Worm (Caenorhabditis elegans): ENCODE measurements around the gene usp-46.

DNA sequence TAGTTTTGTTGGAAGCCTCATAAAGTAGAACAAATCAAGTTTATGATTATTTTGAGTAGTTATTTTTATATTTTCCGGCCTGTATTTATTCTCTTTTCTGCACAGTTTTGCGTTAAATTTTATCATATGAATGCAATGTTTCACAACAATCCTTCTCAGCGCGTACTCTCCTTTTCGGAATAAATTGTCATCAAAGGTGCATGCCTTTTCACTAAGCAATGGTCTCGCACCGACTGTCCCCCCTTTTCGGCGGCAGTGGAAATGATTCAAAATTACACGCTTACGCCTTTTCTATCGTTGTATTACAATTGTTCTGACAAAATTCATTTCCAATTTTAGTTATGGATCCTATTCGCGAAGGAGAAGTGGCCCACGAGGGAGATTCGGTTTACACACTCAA, 29.3 kb upstream of the usp-46 start, which contains the start of the genes iff-1 and cdk-1:
- no peak for TF ChIP-seq elt-3 (tag; optimal IDR thresholded peaks at IDR 0.05)
- TF ChIP-seq pqm-1 (tag; optimal IDR thresholded peaks at IDR 0.05), result no peak
- TF ChIP-seq zag-1 (tag; optimal IDR thresholded peaks at IDR 0.05), result no peak

Data from whole organism, L3 larva.